Worm (Caenorhabditis elegans) whole organism, young adult: ENCODE results near the gene mec-10.

ENCODE experiments used
- B0336.3 ChIP-seq: fragments of 200-800 bp; sonication (Bioruptor generic); IDR thresholded peaks from 2 replicates; pipeline ENCODE4 v1.3.6; 2022; ENCODE audit warnings: missing genetic modification characterization, missing compliant biosample characterization
- C06A6.2 ChIP-seq: fragments of 200-800 bp; sonication (Bioruptor generic); conservative IDR thresholded peaks from 2 replicates; pipeline ENCODE4 v1.3.6; 2022; ENCODE audit warnings: missing genetic modification characterization, missing compliant biosample characterization
- D2030.7 ChIP-seq: fragments of 200-800 bp; sonication (Bioruptor generic); IDR thresholded peaks from 2 replicates; pipeline ENCODE4 v1.3.6; 2022; ENCODE audit warnings: missing genetic modification reagents, missing genetic modification characterization, missing compliant biosample characterization
- F10E7.11 ChIP-seq: sonication (generic microtip); optimal IDR thresholded peaks from 2 replicates; lab custom pipeline; 2017; ENCODE audit warnings: mild to moderate bottlenecking, missing genetic modification characterization, moderate library complexity, missing compliant biosample characterization
- F49E8.2 ChIP-seq: sonication (generic microtip); optimal IDR thresholded peaks from 3 replicates; lab custom pipeline; 2017; ENCODE audit warnings: missing genetic modification characterization, mild to moderate bottlenecking, missing compliant biosample characterization, antibody characterized with exemption, moderate library complexity; ENCODE audit not compliant: insufficient read depth
- K11D2.4 ChIP-seq: fragments of 200-800 bp; sonication (Bioruptor generic); IDR thresholded peaks from 2 replicates; pipeline ENCODE4 v1.3.6; 2022; ENCODE audit warnings: missing genetic modification reagents, missing genetic modification characterization, missing compliant biosample characterization
- K12H6.12 ChIP-seq: fragments of 200-800 bp; sonication (Bioruptor generic); optimal IDR thresholded peaks from 2 replicates; lab custom pipeline; 2018; ENCODE audit warnings: mild to moderate bottlenecking, missing genetic modification characterization, missing compliant biosample characterization
- T07F8.4 ChIP-seq: sonication (generic microtip); optimal IDR thresholded peaks from 2 replicates; lab custom pipeline; 2016; ENCODE audit warnings: mild to moderate bottlenecking, missing genetic modification characterization, moderate library complexity, missing compliant biosample characterization
- T26A5.8 ChIP-seq: sonication (generic microtip); optimal IDR thresholded peaks from 2 replicates; lab custom pipeline; 2016; ENCODE audit warnings: missing genetic modification characterization, missing compliant biosample characterization
- Y53F4B.3 ChIP-seq: fragments of 200-800 bp; sonication (Bioruptor generic); IDR thresholded peaks from 2 replicates; pipeline ENCODE4 v1.3.6; 2022; ENCODE audit warnings: missing genetic modification reagents, missing genetic modification characterization, missing compliant biosample characterization
- Y53G8AR.9 ChIP-seq: fragments of 200-800 bp; sonication (Bioruptor generic); conservative IDR thresholded peaks from 2 replicates; pipeline ENCODE4 v1.3.6; 2022; ENCODE audit warnings: missing genetic modification reagents, missing genetic modification characterization, missing compliant biosample characterization
- Y79H2A.3 ChIP-seq: fragments of 200-800 bp; sonication (Bioruptor generic); conservative IDR thresholded peaks from 2 replicates; pipeline ENCODE4 v1.3.6; 2022; ENCODE audit warnings: missing genetic modification reagents, missing genetic modification characterization, missing compliant biosample characterization
- ZK185.1 ChIP-seq: sonication (generic microtip); optimal IDR thresholded peaks from 2 replicates; lab custom pipeline; 2016; ENCODE audit warnings: mild to moderate bottlenecking, missing genetic modification characterization, missing compliant biosample characterization; ENCODE audit not compliant: poor library complexity, severe bottlenecking
- ama-1 ChIP-seq, 3 experiments: fragments of 150-350 bp in 1 of 3; sonication (generic microtip) in 2 of 3; optimal IDR thresholded peaks; 2 replicates each; lab custom pipeline; 2014 to 2018; ENCODE audit warnings: missing biosample characterization in 2 of 3, missing genetic modification characterization in 2 of 3, missing genetic modification reagents in 2 of 3
- atf-7 ChIP-seq: sonication (generic microtip); optimal IDR thresholded peaks from 2 replicates; lab custom pipeline; 2017; ENCODE audit warnings: mild to moderate bottlenecking, missing genetic modification characterization, missing compliant biosample characterization
- athp-1 ChIP-seq: sonication (generic microtip); optimal IDR thresholded peaks from 2 replicates; lab custom pipeline; 2017; ENCODE audit warnings: mild to moderate bottlenecking, missing genetic modification characterization, missing compliant biosample characterization
- attf-3 ChIP-seq: fragments of 200-800 bp; sonication (Bioruptor generic); conservative IDR thresholded peaks from 2 replicates; pipeline ENCODE4 v1.3.6; 2022; ENCODE audit warnings: missing genetic modification reagents, missing genetic modification characterization, missing compliant biosample characterization
- attf-5 ChIP-seq: fragments of 200-800 bp; sonication (Bioruptor generic); optimal IDR thresholded peaks from 2 replicates; lab custom pipeline; 2018; ENCODE audit warnings: mild to moderate bottlenecking, missing genetic modification characterization, missing compliant biosample characterization
- attf-6 ChIP-seq: fragments of 200-800 bp; sonication (Bioruptor generic); IDR thresholded peaks from 2 replicates; pipeline ENCODE4 v1.3.6; 2022; ENCODE audit warnings: missing genetic modification reagents, missing genetic modification characterization, missing compliant biosample characterization
- cebp-1 ChIP-seq, 2 experiments: fragments of 200-800 bp in 1 of 2; sonication (Bioruptor generic) in 1 of 2; sonication (generic microtip) in 1 of 2; IDR thresholded peaks in 1 of 2; optimal IDR thresholded peaks in 1 of 2; 2 replicates each; pipeline versions ENCODE4 v1.3.6 to Lab custom; 2017 to 2022; ENCODE audit warnings: missing compliant biosample characterization in 2 of 2, missing genetic modification characterization in 2 of 2, mild to moderate bottlenecking in 1 of 2, missing genetic modification reagents in 1 of 2, moderate library complexity in 1 of 2
- ceh-27 ChIP-seq: fragments of 200-800 bp; sonication (Bioruptor generic); optimal IDR thresholded peaks from 2 replicates; lab custom pipeline; 2018; ENCODE audit warnings: mild to moderate bottlenecking, missing genetic modification characterization, moderate library complexity, missing compliant biosample characterization
- chd-7 ChIP-seq: sonication (generic microtip); optimal IDR thresholded peaks from 2 replicates; lab custom pipeline; 2016; ENCODE audit warnings: mild to moderate bottlenecking, missing genetic modification characterization, moderate library complexity, missing compliant biosample characterization
- dox-1 ChIP-seq: fragments of 200-800 bp; sonication (Bioruptor generic); IDR thresholded peaks from 2 replicates; pipeline ENCODE4 v1.3.6; 2022; ENCODE audit warnings: missing genetic modification reagents, missing genetic modification characterization, missing compliant biosample characterization
- ets-4 ChIP-seq: fragments of 200-800 bp; sonication (Bioruptor generic); optimal IDR thresholded peaks from 2 replicates; lab custom pipeline; 2018; ENCODE audit warnings: mild to moderate bottlenecking, missing genetic modification characterization, missing compliant biosample characterization
- gei-17 ChIP-seq: fragments of 200-800 bp; sonication (Bioruptor generic); optimal IDR thresholded peaks from 2 replicates; lab custom pipeline; 2018; ENCODE audit warnings: mild to moderate bottlenecking, missing genetic modification characterization, missing compliant biosample characterization
- hmg-1.2 ChIP-seq: fragments of 200-800 bp; sonication (Bioruptor generic); IDR thresholded peaks from 2 replicates; pipeline ENCODE4 v1.3.6; 2022; ENCODE audit warnings: missing genetic modification reagents, missing genetic modification characterization, missing compliant biosample characterization
- lag-1 ChIP-seq: fragments of 200-800 bp; sonication (Bioruptor generic); IDR thresholded peaks from 2 replicates; pipeline ENCODE4 v1.3.6; 2022; ENCODE audit warnings: missing genetic modification reagents, missing genetic modification characterization, missing compliant biosample characterization
- let-526 ChIP-seq: fragments of 200-800 bp; sonication (Bioruptor generic); IDR thresholded peaks from 2 replicates; pipeline ENCODE4 v1.3.6; 2022; ENCODE audit warnings: missing genetic modification reagents, missing genetic modification characterization, missing compliant biosample characterization
- lin-26 ChIP-seq: fragments of 200-800 bp; sonication (Bioruptor generic); IDR thresholded peaks from 2 replicates; pipeline ENCODE4 v1.3.6; 2022; ENCODE audit warnings: missing genetic modification reagents, missing genetic modification characterization, missing compliant biosample characterization
- lin-40 ChIP-seq: sonication (generic microtip); optimal IDR thresholded peaks from 2 replicates; lab custom pipeline; 2016; ENCODE audit warnings: missing genetic modification characterization, mild to moderate bottlenecking, missing compliant biosample characterization, missing genotype, missing genetic modification reagents
- mcd-1 ChIP-seq: fragments of 200-800 bp; sonication (Bioruptor generic); IDR thresholded peaks from 2 replicates; pipeline ENCODE4 v1.3.6; 2022; ENCODE audit warnings: missing genetic modification reagents, missing genetic modification characterization, missing compliant biosample characterization
- mes-4 ChIP-seq: sonication (generic microtip); optimal IDR thresholded peaks from 2 replicates; lab custom pipeline; 2016; ENCODE audit warnings: missing genotype, missing genetic modification characterization, missing compliant biosample characterization
- nfyb-1 ChIP-seq: fragments of 200-800 bp; sonication (Bioruptor generic); IDR thresholded peaks from 2 replicates; pipeline ENCODE4 v1.3.6; 2022; ENCODE audit warnings: missing genetic modification reagents, missing genetic modification characterization, missing compliant biosample characterization
- nhr-120 ChIP-seq: fragments of 200-800 bp; sonication (Bioruptor generic); IDR thresholded peaks from 2 replicates; pipeline ENCODE4 v1.3.6; 2022; ENCODE audit warnings: missing genetic modification characterization, missing compliant biosample characterization
- nhr-90 ChIP-seq: sonication (generic microtip); optimal IDR thresholded peaks from 2 replicates; lab custom pipeline; 2016; ENCODE audit warnings: missing genotype, mild to moderate bottlenecking, missing genetic modification characterization, missing compliant biosample characterization
- rcor-1 ChIP-seq: fragments of 200-800 bp; sonication (Bioruptor generic); IDR thresholded peaks from 2 replicates; pipeline ENCODE4 v1.3.6; 2022; ENCODE audit warnings: missing genetic modification reagents, missing genetic modification characterization, missing compliant biosample characterization
- snpc-1.1 ChIP-seq: sonication (generic microtip); optimal IDR thresholded peaks from 2 replicates; lab custom pipeline; 2017; ENCODE audit warnings: missing genetic modification characterization, mild to moderate bottlenecking, missing compliant biosample characterization, antibody characterized with exemption, moderate library complexity, missing genotype, missing genetic modification reagents; ENCODE audit not compliant: insufficient read depth
- snpc-4 ChIP-seq, 5 experiments: fragments of 150-350 bp in 1 of 5; sonication (generic microtip) in 4 of 5; optimal IDR thresholded peaks; 2 replicates each; lab custom pipeline; 2014 to 2018; ENCODE audit warnings: missing genetic modification characterization in 5 of 5, missing biosample characterization in 3 of 5, antibody characterized with exemption in 2 of 5, mild to moderate bottlenecking in 2 of 5, missing compliant biosample characterization in 2 of 5, missing genotype in 2 of 5, moderate library complexity in 2 of 5, missing genetic modification reagents in 1 of 5
- somi-1 ChIP-seq: fragments of 200-800 bp; sonication (Bioruptor generic); optimal IDR thresholded peaks from 2 replicates; lab custom pipeline; 2018; ENCODE audit warnings: mild to moderate bottlenecking, missing genetic modification characterization, missing compliant biosample characterization
- sptf-2 ChIP-seq: fragments of 200-800 bp; sonication (Bioruptor generic); optimal IDR thresholded peaks from 2 replicates; lab custom pipeline; 2018; ENCODE audit warnings: mild to moderate bottlenecking, missing genetic modification characterization, missing compliant biosample characterization
- tbp1 ChIP-seq: fragments of 200-800 bp; sonication (Bioruptor generic); optimal IDR thresholded peaks from 2 replicates; lab custom pipeline; 2018; ENCODE audit warnings: mild to moderate bottlenecking, missing genetic modification characterization, missing compliant biosample characterization
- tlf-1 ChIP-seq: fragments of 200-800 bp; sonication (Bioruptor generic); optimal IDR thresholded peaks from 2 replicates; lab custom pipeline; 2018; ENCODE audit warnings: mild to moderate bottlenecking, missing genetic modification characterization, missing compliant biosample characterization
- ztf-18 ChIP-seq: sonication (generic microtip); optimal IDR thresholded peaks from 2 replicates; lab custom pipeline; 2016; ENCODE audit warnings: missing genotype, mild to moderate bottlenecking, missing genetic modification characterization, missing compliant biosample characterization
- ztf-22 ChIP-seq: fragments of 200-800 bp; sonication (Bioruptor generic); optimal IDR thresholded peaks from 2 replicates; lab custom pipeline; 2018; ENCODE audit warnings: mild to moderate bottlenecking, missing genetic modification characterization, moderate library complexity, missing compliant biosample characterization
- ztf-6 ChIP-seq: fragments of 200-800 bp; sonication (Bioruptor generic); IDR thresholded peaks from 2 replicates; pipeline ENCODE4 v1.3.6; 2022; ENCODE audit warnings: missing genetic modification reagents, missing genetic modification characterization, missing compliant biosample characterization

The mec-10 gene

ce11 chrX:8477048-8477806 lies 7.1 kb upstream of the mec-10 start:
- TF ChIP-seq sptf-2 (GFP tag; lab: Kevin White, UChicago) (no peak), snpc-4 (GFP tag; optimal IDR thresholded peaks at IDR 0.05; lab: Kevin White, UChicago) (no peak), snpc-4 (tag; optimal IDR thresholded peaks at IDR 0.05; lab: Kevin White, UChicago) (peak in 1 of 4 experiments; percentile 3), ceh-27 (peak; percentile 51), mes-4 (no peak), lin-40 (tag; lab: Kevin White, UChicago) (peak; percentile 82), attf-6 (GFP tag; lab: Robert Waterston, UW) (no peak), atf-7 (tag; lab: Kevin White, UChicago) (no peak), nfyb-1 (GFP tag; lab: Robert Waterston, UW) (0 out of 2 replicates have a peak, but pooled peaks have one; percentile 40), dox-1 (GFP tag; lab: Robert Waterston, UW) (no peak), lin-26 (GFP tag; lab: Robert Waterston, UW) (peak; percentile 48; the same call in 1 of the 2 replicates), K11D2.4 (peak; percentile 61; the same call in 1 of the 2 replicates), tbp1 (GFP tag; lab: Kevin White, UChicago) (no peak), ama-1 (optimal IDR thresholded peaks at IDR 0.05; lab: Kevin White, UChicago) (no peak), ama-1 (GFP tag; optimal IDR thresholded peaks at IDR 0.05; lab: Kevin White, UChicago) (no peak), somi-1 (GFP tag; lab: Kevin White, UChicago) (peak; percentile 81), attf-5 (no peak), Y53F4B.3 (GFP tag; lab: Robert Waterston, UW) (no peak), snpc-1.1 (tag; lab: Kevin White, UChicago) (no peak), cebp-1 (GFP tag; IDR thresholded peaks at IDR 0.05; lab: Robert Waterston, UW) (no peak), cebp-1 (tag; optimal IDR thresholded peaks at IDR 0.05; lab: Kevin White, UChicago) (peak; percentile 49), nhr-90 (tag; lab: Kevin White, UChicago) (no peak), let-526 (GFP tag; lab: Robert Waterston, UW) (no peak), T26A5.8 (tag; lab: Kevin White, UChicago) (no peak), C06A6.2 (GFP tag; lab: Robert Waterston, UW) (peak; percentile 79), attf-3 (GFP tag; lab: Robert Waterston, UW) (no peak), K12H6.12 (tag; lab: Kevin White, UChicago) (no peak), F10E7.11 (no peak), rcor-1 (GFP tag; lab: Robert Waterston, UW) (no peak), Y53G8AR.9 (GFP tag; lab: Robert Waterston, UW) (0 out of 2 replicates have a peak, but pooled peaks have one; percentile 20), F49E8.2 (tag; lab: Kevin White, UChicago) (no peak), nhr-120 (GFP tag; lab: Robert Waterston, UW) (no peak), gei-17 (GFP tag; lab: Kevin White, UChicago) (peak; percentile 35), D2030.7 (GFP tag; lab: Robert Waterston, UW) (no peak), ztf-22 (GFP tag; lab: Kevin White, UChicago) (no peak), ztf-18 (tag; lab: Kevin White, UChicago) (no peak), lag-1 (GFP tag; lab: Robert Waterston, UW) (no peak), B0336.3 (GFP tag; lab: Robert Waterston, UW) (peak; percentile 32; the same call in 1 of the 2 replicates), mcd-1 (0 out of 2 replicates have a peak, but pooled peaks have one; percentile 18), ztf-6 (GFP tag; lab: Robert Waterston, UW) (no peak), ets-4 (GFP tag; lab: Kevin White, UChicago) (no peak), T07F8.4 (tag; lab: Kevin White, UChicago) (no peak), athp-1 (tag; lab: Kevin White, UChicago) (no peak), Y79H2A.3 (no peak), hmg-1.2 (peak; percentile 22; the same call in 1 of the 2 replicates), tlf-1 (GFP tag; lab: Kevin White, UChicago) (no peak), chd-7 (tag; lab: Kevin White, UChicago) (peak; percentile 58), ZK185.1 (tag; lab: Kevin White, UChicago) (no peak)
